Worm (Caenorhabditis elegans): ENCODE measurements around the gene mltn-5.
A peak's percentile ranks its signal among the peaks of the same experiment; 100 is the strongest.

The mltn-5 gene

DNA sequence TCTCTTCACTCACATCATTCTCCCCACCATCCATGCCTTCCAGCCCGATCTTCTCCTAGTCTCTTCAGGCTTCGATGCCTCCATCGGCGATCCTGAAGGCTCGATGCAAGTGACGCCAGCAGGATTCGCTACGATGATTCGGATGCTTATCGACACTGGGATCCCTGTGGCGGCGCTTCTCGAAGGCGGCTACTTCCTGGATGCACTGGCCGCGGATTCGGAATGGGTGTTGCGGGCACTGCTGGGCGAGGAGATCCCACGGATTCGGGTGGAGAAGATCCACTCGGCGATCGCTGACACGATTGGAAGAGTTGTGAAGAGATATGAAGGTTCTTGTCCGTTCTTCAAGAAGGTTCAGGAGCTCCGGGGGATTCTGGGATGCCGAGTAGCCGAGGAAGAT is 38.6 kb upstream of the mltn-5 start:
- no peak for TF ChIP-seq atf-7 (tag; optimal IDR thresholded peaks at IDR 0.05)
- TF ChIP-seq sea-2 (GFP tag; IDR thresholded peaks at IDR 0.05): no peak
- TF ChIP-seq B0336.3 (GFP tag; IDR thresholded peaks at IDR 0.05): no peak
- no peak for TF ChIP-seq ceh-58 (GFP tag; IDR thresholded peaks at IDR 0.05)
- TF ChIP-seq ceh-100 (GFP tag; IDR thresholded peaks at IDR 0.05): no peak
- no peak for TF ChIP-seq athp-1 (tag; optimal IDR thresholded peaks at IDR 0.05)
- TF ChIP-seq lin-40 (tag; optimal IDR thresholded peaks at IDR 0.05): no peak
- no peak for TF ChIP-seq ceh-40 (GFP tag; IDR thresholded peaks at IDR 0.05)
- no peak for TF ChIP-seq let-607 (tag; optimal IDR thresholded peaks at IDR 0.05)
- TF ChIP-seq rcor-1 (GFP tag; IDR thresholded peaks at IDR 0.05): no peak
- no peak for TF ChIP-seq mxl-1 (tag; optimal IDR thresholded peaks at IDR 0.05)
- TF ChIP-seq sptf-2 (GFP tag; optimal IDR thresholded peaks at IDR 0.05): peak; percentile 17
- no peak for TF ChIP-seq ztf-18 (tag; optimal IDR thresholded peaks at IDR 0.05)
- TF ChIP-seq egrh-3 (GFP tag; IDR thresholded peaks at IDR 0.05): peak; percentile 55; the same call in 1 of the 2 replicates
- no peak for TF ChIP-seq sdz-38 (tag; optimal IDR thresholded peaks at IDR 0.05)
- peak; percentile 87 for TF ChIP-seq zfh-2 (GFP tag; conservative IDR thresholded peaks at IDR 0.05)
- TF ChIP-seq bed-2 (GFP tag; IDR thresholded peaks at IDR 0.05): no peak
- no peak for TF ChIP-seq F49E8.2 (tag; optimal IDR thresholded peaks at IDR 0.05; ENCODE audit: insufficient read depth)
- TF ChIP-seq B0035.1 (tag; optimal IDR thresholded peaks at IDR 0.05): no peak

DNA sequence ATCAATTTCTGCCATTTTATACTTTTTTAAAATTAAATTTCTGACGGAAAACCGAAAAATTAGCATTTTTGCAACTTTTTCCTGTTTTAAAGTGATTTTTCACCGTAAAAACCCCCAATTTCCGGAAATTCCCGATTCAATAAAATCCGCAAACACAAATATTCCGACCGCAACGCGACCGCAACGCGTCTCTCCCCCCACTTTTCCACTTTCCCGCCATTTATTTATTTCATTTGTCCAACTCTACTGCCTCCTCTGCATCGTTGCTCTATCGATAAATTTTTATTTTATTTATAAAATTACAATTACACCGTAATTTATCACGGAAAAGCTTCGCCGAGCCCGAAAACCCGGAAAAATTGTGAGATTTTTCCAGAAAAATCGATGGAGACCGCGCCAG is 36.7 kb upstream of the mltn-5 start, which contains the start of gene mcd-1:
Gene mcd-1, plus strand, starts transcription at position 267 of the 400 bp plus-strand sequence.
- TF ChIP-seq ets-4 (GFP tag; optimal IDR thresholded peaks at IDR 0.05): no peak
- TF ChIP-seq F33H1.4 (GFP tag; IDR thresholded peaks at IDR 0.05): peak; percentile 38; the same call in 1 of the 2 replicates
- peak; percentile 67; the same call in 1 of the 2 replicates for TF ChIP-seq madf-6 (GFP tag; IDR thresholded peaks at IDR 0.05)
- no peak for TF ChIP-seq lin-26 (GFP tag; IDR thresholded peaks at IDR 0.05)
- TF ChIP-seq mcd-1 (GFP tag; IDR thresholded peaks at IDR 0.05): peak; percentile 83
- peak; percentile 31; the same call in 1 of the 2 replicates for TF ChIP-seq hmg-1.2 (GFP tag; IDR thresholded peaks at IDR 0.05)
- no peak for TF ChIP-seq ekl-4 (GFP tag; IDR thresholded peaks at IDR 0.05)
- TF ChIP-seq dpff-1 (tag; optimal IDR thresholded peaks at IDR 0.05): no peak
- TF ChIP-seq snpc-4 (GFP tag; optimal IDR thresholded peaks at IDR 0.05): no peak
- TF ChIP-seq snpc-4 (tag; optimal IDR thresholded peaks at IDR 0.05): peak in 2 of 4 experiments; percentile 44 to 51
- TF ChIP-seq snpc-1.3 (tag; optimal IDR thresholded peaks at IDR 0.05; ENCODE audit: insufficient read depth): no peak
- TF ChIP-seq ceh-91 (GFP tag; IDR thresholded peaks at IDR 0.05): peak; percentile 50
- TF ChIP-seq sea-2 (GFP tag; IDR thresholded peaks at IDR 0.05): no peak
- TF ChIP-seq him-1 (tag; optimal IDR thresholded peaks at IDR 0.05): no peak
- TF ChIP-seq xnd-1 (tag; optimal IDR thresholded peaks at IDR 0.05): peak; percentile 16
- 0 out of 2 replicates have a peak, but pooled peaks have one; percentile 18 for TF ChIP-seq madf-8 (GFP tag; conservative IDR thresholded peaks at IDR 0.05)
- peak; percentile 64 for TF ChIP-seq dpl-1 (GFP tag; optimal IDR thresholded peaks at IDR 0.05)
- peak; percentile 35; the same call in 1 of the 2 replicates for TF ChIP-seq ceh-100 (GFP tag; IDR thresholded peaks at IDR 0.05)
- no peak for TF ChIP-seq let-607 (tag; optimal IDR thresholded peaks at IDR 0.05)
- TF ChIP-seq lin-40 (tag; optimal IDR thresholded peaks at IDR 0.05): peak; percentile 16
- TF ChIP-seq snpc-3.4 (tag; optimal IDR thresholded peaks at IDR 0.05): no peak
- TF ChIP-seq F23B12.7 (tag; optimal IDR thresholded peaks at IDR 0.05; ENCODE audit: insufficient read depth): peak; percentile 60
- peak; percentile 67; the same call in 1 of the 2 replicates for TF ChIP-seq egrh-3 (GFP tag; IDR thresholded peaks at IDR 0.05)
- TF ChIP-seq ceh-27 (GFP tag; optimal IDR thresholded peaks at IDR 0.05): peak; percentile 2
- TF ChIP-seq madf-3 (GFP tag; IDR thresholded peaks at IDR 0.05): peak; percentile 98
- peak; percentile 53 for TF ChIP-seq lin-54 (GFP tag; optimal IDR thresholded peaks at IDR 0.05)
- TF ChIP-seq athp-1 (tag; optimal IDR thresholded peaks at IDR 0.05): no peak
- TF ChIP-seq cebp-1 (GFP tag; IDR thresholded peaks at IDR 0.05): no peak
- TF ChIP-seq cebp-1 (tag; optimal IDR thresholded peaks at IDR 0.05): peak; percentile 58
- TF ChIP-seq ceh-40 (GFP tag; IDR thresholded peaks at IDR 0.05): no peak
- TF ChIP-seq lsl-1 (GFP tag; optimal IDR thresholded peaks at IDR 0.05): peak; percentile 54
- no peak for TF ChIP-seq gei-17 (GFP tag; optimal IDR thresholded peaks at IDR 0.05)
- peak; percentile 22 for TF ChIP-seq pha-4 (tag; optimal IDR thresholded peaks at IDR 0.05)
- TF ChIP-seq attf-5 (GFP tag; optimal IDR thresholded peaks at IDR 0.05): peak; percentile 73
- TF ChIP-seq efl-1 (GFP tag; optimal IDR thresholded peaks at IDR 0.05): peak; percentile 75

All from whole organism, young adult.